Worm (Caenorhabditis elegans) whole organism, young adult: ENCODE results near the gene gei-1.

Source experiments
- B0019.2 ChIP-seq: fragments of 200-800 bp; sonication (Bioruptor generic); conservative IDR thresholded peaks from 2 replicates; pipeline ENCODE4 v1.3.6; 2022; ENCODE audit warnings: missing genetic modification reagents, missing genetic modification characterization, missing compliant biosample characterization
- B0035.1 ChIP-seq: sonication (generic microtip); optimal IDR thresholded peaks from 2 replicates; lab custom pipeline; 2016; ENCODE audit warnings: missing genetic modification characterization, mild to moderate bottlenecking, missing compliant biosample characterization, missing genotype, missing genetic modification reagents
- B0336.3 ChIP-seq: fragments of 200-800 bp; sonication (Bioruptor generic); IDR thresholded peaks from 2 replicates; pipeline ENCODE4 v1.3.6; 2022; ENCODE audit warnings: missing genetic modification characterization, missing compliant biosample characterization
- C17E4.6 ChIP-seq: fragments of 200-800 bp; sonication (Bioruptor generic); IDR thresholded peaks from 2 replicates; pipeline ENCODE4 v1.3.6; 2022; ENCODE audit warnings: missing genetic modification reagents, missing genetic modification characterization, missing compliant biosample characterization
- F22D6.2 ChIP-seq: sonication (generic microtip); optimal IDR thresholded peaks from 2 replicates; lab custom pipeline; 2016; ENCODE audit warnings: mild to moderate bottlenecking, missing genetic modification characterization, missing compliant biosample characterization
- F49E8.2 ChIP-seq: sonication (generic microtip); optimal IDR thresholded peaks from 3 replicates; lab custom pipeline; 2017; ENCODE audit warnings: missing genetic modification characterization, mild to moderate bottlenecking, missing compliant biosample characterization, antibody characterized with exemption, moderate library complexity; ENCODE audit not compliant: insufficient read depth
- F57A8.1 ChIP-seq: fragments of 200-800 bp; sonication (Bioruptor generic); optimal IDR thresholded peaks from 2 replicates; lab custom pipeline; 2018; ENCODE audit warnings: mild to moderate bottlenecking, missing genetic modification characterization, moderate library complexity, missing compliant biosample characterization
- T07F8.4 ChIP-seq: sonication (generic microtip); optimal IDR thresholded peaks from 2 replicates; lab custom pipeline; 2016; ENCODE audit warnings: mild to moderate bottlenecking, missing genetic modification characterization, moderate library complexity, missing compliant biosample characterization
- T26A5.8 ChIP-seq: sonication (generic microtip); optimal IDR thresholded peaks from 2 replicates; lab custom pipeline; 2016; ENCODE audit warnings: missing genetic modification characterization, missing compliant biosample characterization
- Y53F4B.3 ChIP-seq: fragments of 200-800 bp; sonication (Bioruptor generic); IDR thresholded peaks from 2 replicates; pipeline ENCODE4 v1.3.6; 2022; ENCODE audit warnings: missing genetic modification reagents, missing genetic modification characterization, missing compliant biosample characterization
- Y56A3A.18 ChIP-seq: fragments of 200-800 bp; sonication (Bioruptor generic); IDR thresholded peaks from 2 replicates; pipeline ENCODE4 v1.3.6; 2022; ENCODE audit warnings: missing genetic modification reagents, missing genetic modification characterization, missing compliant biosample characterization
- Y67H2A.10 ChIP-seq: fragments of 200-800 bp; sonication (Bioruptor generic); conservative IDR thresholded peaks from 2 replicates; pipeline ENCODE4 v1.3.6; 2022; ENCODE audit warnings: missing genetic modification reagents, missing genetic modification characterization, missing compliant biosample characterization
- Y79H2A.3 ChIP-seq: fragments of 200-800 bp; sonication (Bioruptor generic); conservative IDR thresholded peaks from 2 replicates; pipeline ENCODE4 v1.3.6; 2022; ENCODE audit warnings: missing genetic modification reagents, missing genetic modification characterization, missing compliant biosample characterization
- Y95B8A.8 ChIP-seq: fragments of 200-800 bp; sonication (Bioruptor generic); IDR thresholded peaks from 2 replicates; pipeline ENCODE4 v1.3.6; 2022; ENCODE audit warnings: missing genetic modification reagents, missing genetic modification characterization, missing compliant biosample characterization
- ZK185.1 ChIP-seq: sonication (generic microtip); optimal IDR thresholded peaks from 2 replicates; lab custom pipeline; 2016; ENCODE audit warnings: mild to moderate bottlenecking, missing genetic modification characterization, missing compliant biosample characterization; ENCODE audit not compliant: poor library complexity, severe bottlenecking
- ama-1 ChIP-seq, 3 experiments: fragments of 150-350 bp in 1 of 3; sonication (generic microtip) in 2 of 3; optimal IDR thresholded peaks; 2 replicates each; lab custom pipeline; 2014 to 2018; ENCODE audit warnings: missing biosample characterization in 2 of 3, missing genetic modification characterization in 2 of 3, missing genetic modification reagents in 2 of 3
- aptf-3 ChIP-seq: fragments of 200-800 bp; sonication (Bioruptor generic); IDR thresholded peaks from 2 replicates; pipeline ENCODE4 v1.3.6; 2022; ENCODE audit warnings: missing genetic modification characterization, missing compliant biosample characterization
- athp-1 ChIP-seq: sonication (generic microtip); optimal IDR thresholded peaks from 2 replicates; lab custom pipeline; 2017; ENCODE audit warnings: mild to moderate bottlenecking, missing genetic modification characterization, missing compliant biosample characterization
- bed-2 ChIP-seq: fragments of 200-800 bp; sonication (Bioruptor generic); IDR thresholded peaks from 2 replicates; pipeline ENCODE4 v1.3.6; 2022; ENCODE audit warnings: missing genetic modification reagents, missing genetic modification characterization, missing compliant biosample characterization
- cebp-1 ChIP-seq, 2 experiments: fragments of 200-800 bp in 1 of 2; sonication (Bioruptor generic) in 1 of 2; sonication (generic microtip) in 1 of 2; IDR thresholded peaks in 1 of 2; optimal IDR thresholded peaks in 1 of 2; 2 replicates each; pipeline versions ENCODE4 v1.3.6 to Lab custom; 2017 to 2022; ENCODE audit warnings: missing compliant biosample characterization in 2 of 2, missing genetic modification characterization in 2 of 2, mild to moderate bottlenecking in 1 of 2, missing genetic modification reagents in 1 of 2, moderate library complexity in 1 of 2
- cebp-2 ChIP-seq: fragments of 200-800 bp; sonication (Bioruptor generic); IDR thresholded peaks from 2 replicates; pipeline ENCODE4 v1.3.6; 2022; ENCODE audit warnings: missing genetic modification characterization, missing compliant biosample characterization
- ceh-58 ChIP-seq: fragments of 200-800 bp; sonication (Bioruptor generic); IDR thresholded peaks from 2 replicates; pipeline ENCODE4 v1.3.6; 2022; ENCODE audit warnings: missing genetic modification characterization, missing compliant biosample characterization
- ceh-79 ChIP-seq: sonication (generic microtip); optimal IDR thresholded peaks from 2 replicates; lab custom pipeline; 2017; ENCODE audit warnings: mild to moderate bottlenecking, missing genetic modification characterization, missing compliant biosample characterization
- egl-18 ChIP-seq: fragments of 200-800 bp; sonication (Bioruptor generic); IDR thresholded peaks from 2 replicates; pipeline ENCODE4 v1.3.6; 2022; ENCODE audit warnings: missing genetic modification reagents, missing genetic modification characterization, missing compliant biosample characterization
- ets-4 ChIP-seq: fragments of 200-800 bp; sonication (Bioruptor generic); optimal IDR thresholded peaks from 2 replicates; lab custom pipeline; 2018; ENCODE audit warnings: mild to moderate bottlenecking, missing genetic modification characterization, missing compliant biosample characterization
- him-1 ChIP-seq: sonication (generic microtip); optimal IDR thresholded peaks from 2 replicates; lab custom pipeline; 2016; ENCODE audit warnings: missing genotype, missing genetic modification reagents, missing genetic modification characterization, missing compliant biosample characterization
- hlh-12 ChIP-seq: sonication (generic microtip); optimal IDR thresholded peaks from 2 replicates; lab custom pipeline; 2016; ENCODE audit warnings: missing genetic modification characterization, missing compliant biosample characterization
- hmg-20 ChIP-seq: fragments of 200-800 bp; sonication (Bioruptor generic); IDR thresholded peaks from 2 replicates; pipeline ENCODE4 v1.3.6; 2022; ENCODE audit warnings: missing genetic modification reagents, missing genetic modification characterization, missing compliant biosample characterization
- hrde-1 ChIP-seq: sonication (generic microtip); optimal IDR thresholded peaks from 2 replicates; lab custom pipeline; 2016; ENCODE audit warnings: missing genetic modification characterization, mild to moderate bottlenecking, missing compliant biosample characterization, moderate library complexity, missing genotype, missing genetic modification reagents, borderline replicate concordance
- lin-54 ChIP-seq: fragments of 200-800 bp; sonication (Bioruptor generic); optimal IDR thresholded peaks from 2 replicates; lab custom pipeline; 2018; ENCODE audit warnings: mild to moderate bottlenecking, missing genetic modification characterization, missing compliant biosample characterization
- lir-1 ChIP-seq: fragments of 200-800 bp; sonication (Bioruptor generic); conservative IDR thresholded peaks from 2 replicates; pipeline ENCODE4 v1.3.6; 2022; ENCODE audit warnings: missing genetic modification reagents, missing genetic modification characterization, missing compliant biosample characterization
- lsl-1 ChIP-seq: fragments of 200-800 bp; sonication (Bioruptor generic); optimal IDR thresholded peaks from 2 replicates; lab custom pipeline; 2018; ENCODE audit warnings: mild to moderate bottlenecking, missing genetic modification characterization, moderate library complexity, missing compliant biosample characterization
- lsy-27 ChIP-seq: sonication (generic microtip); optimal IDR thresholded peaks from 2 replicates; lab custom pipeline; 2017; ENCODE audit warnings: missing genetic modification characterization, mild to moderate bottlenecking, missing compliant biosample characterization, antibody characterized with exemption, missing genotype, borderline replicate concordance; ENCODE audit not compliant: insufficient read depth
- madf-10 ChIP-seq: sonication (generic microtip); optimal IDR thresholded peaks from 2 replicates; lab custom pipeline; 2016; ENCODE audit warnings: mild to moderate bottlenecking, missing genetic modification characterization, missing compliant biosample characterization
- mel-28 ChIP-seq: sonication (generic microtip); optimal IDR thresholded peaks from 2 replicates; lab custom pipeline; 2016; ENCODE audit warnings: borderline replicate concordance, mild to moderate bottlenecking, missing genetic modification characterization, missing compliant biosample characterization
- nhr-120 ChIP-seq: fragments of 200-800 bp; sonication (Bioruptor generic); IDR thresholded peaks from 2 replicates; pipeline ENCODE4 v1.3.6; 2022; ENCODE audit warnings: missing genetic modification characterization, missing compliant biosample characterization
- nhr-179 ChIP-seq: sonication (generic microtip); optimal IDR thresholded peaks from 2 replicates; lab custom pipeline; 2016; ENCODE audit warnings: mild to moderate bottlenecking, missing genetic modification characterization, missing compliant biosample characterization
- nhr-80 ChIP-seq: sonication (generic microtip); optimal IDR thresholded peaks from 2 replicates; lab custom pipeline; 2016; ENCODE audit warnings: missing genetic modification characterization, missing compliant biosample characterization
- nhr-90 ChIP-seq: sonication (generic microtip); optimal IDR thresholded peaks from 2 replicates; lab custom pipeline; 2016; ENCODE audit warnings: missing genotype, mild to moderate bottlenecking, missing genetic modification characterization, missing compliant biosample characterization
- rpc-1 ChIP-seq, 2 experiments: fragments of 150-350 bp in 1 of 2; sonication (generic microtip) in 1 of 2; optimal IDR thresholded peaks; 2 replicates each; lab custom pipeline; 2014 to 2018; ENCODE audit warnings: missing biosample characterization in 1 of 2, missing genetic modification characterization in 1 of 2, missing genetic modification reagents in 1 of 2, missing genotype in 1 of 2
- snpc-1.3 ChIP-seq: sonication (generic microtip); optimal IDR thresholded peaks from 2 replicates; lab custom pipeline; 2017; ENCODE audit warnings: missing genetic modification characterization, mild to moderate bottlenecking, missing compliant biosample characterization, antibody characterized with exemption, moderate library complexity, missing genotype, missing genetic modification reagents; ENCODE audit not compliant: insufficient read depth
- snpc-3.4 ChIP-seq: sonication (generic microtip); optimal IDR thresholded peaks from 2 replicates; lab custom pipeline; 2017; ENCODE audit warnings: missing genetic modification characterization, mild to moderate bottlenecking, missing compliant biosample characterization, antibody characterized with exemption, moderate library complexity, missing genotype, missing genetic modification reagents
- tlf-1 ChIP-seq: fragments of 200-800 bp; sonication (Bioruptor generic); optimal IDR thresholded peaks from 2 replicates; lab custom pipeline; 2018; ENCODE audit warnings: mild to moderate bottlenecking, missing genetic modification characterization, missing compliant biosample characterization
- unc-130 ChIP-seq: sonication (generic microtip); optimal IDR thresholded peaks from 2 replicates; lab custom pipeline; 2016; ENCODE audit warnings: missing genetic modification reagents, missing genetic modification characterization, missing compliant biosample characterization
- ztf-18 ChIP-seq: sonication (generic microtip); optimal IDR thresholded peaks from 2 replicates; lab custom pipeline; 2016; ENCODE audit warnings: missing genotype, mild to moderate bottlenecking, missing genetic modification characterization, missing compliant biosample characterization
- ztf-28 ChIP-seq: fragments of 200-800 bp; sonication (Bioruptor generic); IDR thresholded peaks from 2 replicates; pipeline ENCODE4 v1.3.6; 2022; ENCODE audit warnings: missing genetic modification reagents, missing genetic modification characterization, missing compliant biosample characterization

Gene gei-1

ce11 chrIII:3389426-3390020 lies 44.9 kb downstream of the gei-1 start, which contains the start of the genes elmd-1 and hecw-1:
TSS of gene elmd-1 (plus strand) at chrIII:3389919.
TSS of gene hecw-1 (minus strand) at chrIII:3389970.
- TF ChIP-seq F22D6.2 (tag; lab: Kevin White, UChicago) = no peak
- TF ChIP-seq nhr-179 (tag; lab: Kevin White, UChicago) = no peak
- TF ChIP-seq ama-1 (optimal IDR thresholded peaks at IDR 0.05; lab: Kevin White, UChicago) = no peak
- peak in 1 of 2 experiments; percentile 74 for TF ChIP-seq ama-1 (GFP tag; optimal IDR thresholded peaks at IDR 0.05; lab: Kevin White, UChicago)
- peak; percentile 67 for TF ChIP-seq ztf-18 (tag; lab: Kevin White, UChicago)
- no peak for TF ChIP-seq bed-2 (GFP tag; lab: Robert Waterston, UW)
- no peak for TF ChIP-seq C17E4.6 (GFP tag; lab: Robert Waterston, UW)
- peak; percentile 28 for TF ChIP-seq T07F8.4 (tag; lab: Kevin White, UChicago)
- TF ChIP-seq hmg-20 (GFP tag; lab: Robert Waterston, UW) = no peak
- peak; percentile 61 for TF ChIP-seq rpc-1 (optimal IDR thresholded peaks at IDR 0.05; lab: Kevin White, UChicago)
- TF ChIP-seq rpc-1 (tag; optimal IDR thresholded peaks at IDR 0.05; lab: Kevin White, UChicago) = peak; percentile 81
- no peak for TF ChIP-seq mel-28 (tag; lab: Kevin White, UChicago)
- no peak for TF ChIP-seq cebp-2 (GFP tag; lab: Robert Waterston, UW)
- TF ChIP-seq Y79H2A.3 (GFP tag; lab: Robert Waterston, UW) = no peak
- TF ChIP-seq nhr-90 (tag; lab: Kevin White, UChicago) = peak; percentile 77
- TF ChIP-seq nhr-120 = no peak
- 0 out of 2 replicates have a peak, but pooled peaks have one; percentile 59 for TF ChIP-seq Y95B8A.8
- peak; percentile 31 for TF ChIP-seq snpc-3.4 (tag; lab: Kevin White, UChicago)
- 0 out of 2 replicates have a peak, but pooled peaks have one; percentile 16 for TF ChIP-seq Y67H2A.10 (GFP tag; lab: Robert Waterston, UW)
- peak; percentile 17 for TF ChIP-seq hrde-1 (tag; lab: Kevin White, UChicago)
- no peak for TF ChIP-seq Y53F4B.3 (GFP tag; lab: Robert Waterston, UW)
- no peak for TF ChIP-seq ceh-58
- no peak for TF ChIP-seq ceh-79
- no peak for TF ChIP-seq Y56A3A.18 (GFP tag; lab: Robert Waterston, UW)
- peak; percentile 50; the same call in 1 of the 2 replicates for TF ChIP-seq B0336.3 (GFP tag; lab: Robert Waterston, UW)
- TF ChIP-seq ztf-28 (GFP tag; lab: Robert Waterston, UW) = no peak
- TF ChIP-seq athp-1 (tag; lab: Kevin White, UChicago) = peak; percentile 29
- TF ChIP-seq nhr-80 = peak; percentile 86
- no peak for TF ChIP-seq T26A5.8 (tag; lab: Kevin White, UChicago)
- no peak for TF ChIP-seq snpc-1.3 (tag; lab: Kevin White, UChicago)
- no peak for TF ChIP-seq lsy-27 (tag; lab: Kevin White, UChicago)
- peak; percentile 30 for TF ChIP-seq B0035.1
- TF ChIP-seq him-1 = peak; percentile 38
- TF ChIP-seq lir-1 (GFP tag; lab: Robert Waterston, UW) = no peak
- TF ChIP-seq cebp-1 (GFP tag; IDR thresholded peaks at IDR 0.05; lab: Robert Waterston, UW) = 0 out of 2 replicates have a peak, but pooled peaks have one; percentile 17
- TF ChIP-seq cebp-1 (tag; optimal IDR thresholded peaks at IDR 0.05; lab: Kevin White, UChicago) = peak; percentile 56
- TF ChIP-seq lsl-1 (GFP tag; lab: Kevin White, UChicago) = peak; percentile 82
- peak; percentile 8 for TF ChIP-seq tlf-1 (GFP tag; lab: Kevin White, UChicago)
- peak; percentile 71 for TF ChIP-seq F49E8.2
- peak; percentile 45; the same call in 1 of the 2 replicates for TF ChIP-seq B0019.2 (GFP tag; lab: Robert Waterston, UW)
- TF ChIP-seq unc-130 (GFP tag; lab: Kevin White, UChicago) = no peak
- peak; percentile 63 for TF ChIP-seq lin-54 (GFP tag; lab: Kevin White, UChicago)
- no peak for TF ChIP-seq hlh-12
- no peak for TF ChIP-seq ZK185.1 (tag; lab: Kevin White, UChicago)
- TF ChIP-seq egl-18 = no peak
- TF ChIP-seq F57A8.1 (GFP tag; lab: Kevin White, UChicago) = no peak
- no peak for TF ChIP-seq ets-4 (GFP tag; lab: Kevin White, UChicago)
- TF ChIP-seq aptf-3 = no peak
- peak; percentile 54 for TF ChIP-seq madf-10 (tag; lab: Kevin White, UChicago)
